Fruit fly (Drosophila melanogaster): Measurements from ENCODE around the gene CG42588.

- TF ChIP-seq h (optimal IDR thresholded peaks at IDR 0.05) (no peak), lmd (GFP tag; IDR thresholded peaks at IDR 0.05) (no peak), al (GFP tag; IDR thresholded peaks at IDR 0.05) (no peak), Myb (GFP tag; optimal IDR thresholded peaks at IDR 0.05) (no peak), Sox102F (GFP tag; optimal IDR thresholded peaks at IDR 0.05) (no peak), fd102C (GFP tag; optimal IDR thresholded peaks at IDR 0.05) (no peak), tin (GFP tag; optimal IDR thresholded peaks at IDR 0.05) (no peak), CG1647 (GFP tag; optimal IDR thresholded peaks at IDR 0.05) (no peak), chif (GFP tag; optimal IDR thresholded peaks at IDR 0.05) (no peak)
Observed at dm6 chr3L:12772740-12773686, 41.0 kb upstream of the CG42588 start, which contains the start of gene Hip1.
